Fruit fly (Drosophila melanogaster) whole organism, embryonic: ENCODE results near the gene CG43127.

Source experiments
- ATbp ChIP-seq: fragments of 200-800 bp; sonication (Bioruptor generic); optimal IDR thresholded peaks from 2 replicates; lab custom pipeline; 2017; ENCODE audit warnings: missing biosample characterization, mild to moderate bottlenecking, missing genetic modification characterization, missing genetic modification reagents
- Atf-2 ChIP-seq: fragments of 200-800 bp; sonication (Bioruptor generic); optimal IDR thresholded peaks from 2 replicates; lab custom pipeline; 2016; ENCODE audit warnings: missing biosample characterization, missing genetic modification characterization
- Bgb ChIP-seq: fragments of 200-800 bp; sonication (Bioruptor generic); IDR thresholded peaks from 2 replicates; pipeline ENCODE4 v1.3.6; 2022; ENCODE audit warnings: missing biosample characterization, missing genetic modification characterization; ENCODE audit not compliant: partially characterized antibody
- C15 ChIP-seq: fragments of 200-800 bp; sonication (Bioruptor generic); IDR thresholded peaks from 3 replicates; pipeline ENCODE4 v1.3.6; 2022; ENCODE audit warnings: missing biosample characterization, missing genetic modification characterization
- CG10462 ChIP-seq: fragments of 200-800 bp; sonication (Bioruptor generic); optimal IDR thresholded peaks from 2 replicates; lab custom pipeline; 2016; ENCODE audit warnings: missing biosample characterization, missing genetic modification characterization
- CG10959 ChIP-seq: fragments of 200-800 bp; sonication (Bioruptor generic); IDR thresholded peaks from 2 replicates; pipeline ENCODE4 v1.3.6; 2022; ENCODE audit warnings: missing biosample characterization, missing genetic modification characterization
- CG12219 ChIP-seq: fragments of 200-800 bp; sonication (Bioruptor generic); optimal IDR thresholded peaks from 3 replicates; lab custom pipeline; 2018; ENCODE audit warnings: missing biosample characterization, mild to moderate bottlenecking, missing genetic modification characterization
- CG13123 ChIP-seq: fragments of 200-800 bp; sonication (Bioruptor generic); optimal IDR thresholded peaks from 2 replicates; lab custom pipeline; 2016; ENCODE audit warnings: missing biosample characterization, missing genetic modification characterization
- CG13287 ChIP-seq: fragments of 200-800 bp; sonication (Bioruptor generic); IDR thresholded peaks from 2 replicates; pipeline ENCODE4 v1.3.6; 2022; ENCODE audit warnings: missing biosample characterization, missing genetic modification characterization; ENCODE audit not compliant: partially characterized antibody
- CG13424 ChIP-seq: fragments of 200-800 bp; sonication (Bioruptor generic); optimal IDR thresholded peaks from 2 replicates; lab custom pipeline; 2019; ENCODE audit warnings: missing biosample characterization, mild to moderate bottlenecking, missing genetic modification characterization, moderate library complexity
- CG13624 ChIP-seq: fragments of 200-800 bp; sonication (Bioruptor generic); optimal IDR thresholded peaks from 2 replicates; lab custom pipeline; 2016; ENCODE audit warnings: missing biosample characterization, missing genetic modification characterization
- CG13894 ChIP-seq: fragments of 200-800 bp; sonication (Bioruptor generic); optimal IDR thresholded peaks from 3 replicates; lab custom pipeline; 2018; ENCODE audit warnings: missing biosample characterization, mild to moderate bottlenecking, missing genetic modification characterization, moderate library complexity
- CG1529 ChIP-seq: fragments of 200-800 bp; sonication (Bioruptor generic); optimal IDR thresholded peaks from 3 replicates; lab custom pipeline; 2018; ENCODE audit warnings: missing biosample characterization, missing genetic modification characterization
- CG1602 ChIP-seq: fragments of 200-800 bp; sonication (Bioruptor generic); optimal IDR thresholded peaks from 3 replicates; lab custom pipeline; 2016; ENCODE audit warnings: missing biosample characterization, missing genetic modification characterization
- CG17802 ChIP-seq: fragments of 200-800 bp; sonication (Bioruptor generic); optimal IDR thresholded peaks from 2 replicates; lab custom pipeline; 2018; ENCODE audit warnings: missing biosample characterization, mild to moderate bottlenecking, missing genetic modification characterization, moderate library complexity
- CG17829 ChIP-seq: fragments of 200-800 bp; optimal IDR thresholded peaks from 2 replicates; lab custom pipeline; 2019; ENCODE audit warnings: missing biosample characterization, mild to moderate bottlenecking, missing genetic modification characterization, moderate library complexity
- CG18476 ChIP-seq: fragments of 200-800 bp; sonication (Bioruptor generic); optimal IDR thresholded peaks from 2 replicates; lab custom pipeline; 2016; ENCODE audit warnings: missing biosample characterization, mild to moderate bottlenecking, missing genetic modification characterization
- CG32532 ChIP-seq: fragments of 200-800 bp; sonication (Bioruptor generic); IDR thresholded peaks from 2 replicates; pipeline ENCODE4 v1.3.6; 2022; ENCODE audit warnings: missing biosample characterization, missing genetic modification characterization
- CG7357 ChIP-seq: fragments of 200-800 bp; sonication (Bioruptor generic); IDR thresholded peaks from 3 replicates; pipeline ENCODE4 v1.3.6; 2022; ENCODE audit warnings: missing biosample characterization, missing genetic modification characterization
- CG9215 ChIP-seq: fragments of 200-800 bp; sonication (Bioruptor generic); IDR thresholded peaks from 2 replicates; pipeline ENCODE4 v1.3.6; 2022; ENCODE audit warnings: missing biosample characterization, missing genetic modification characterization
- CG9932 ChIP-seq: fragments of 200-800 bp; sonication (Bioruptor generic); IDR thresholded peaks from 2 replicates; pipeline ENCODE4 v1.3.6; 2022; ENCODE audit warnings: missing biosample characterization, missing genetic modification characterization
- CrebB ChIP-seq: fragments of 200-800 bp; sonication (Bioruptor generic); optimal IDR thresholded peaks from 3 replicates; lab custom pipeline; 2018; ENCODE audit warnings: missing biosample characterization, mild to moderate bottlenecking, missing genetic modification characterization
- D19A ChIP-seq: fragments of 200-800 bp; optimal IDR thresholded peaks from 3 replicates; lab custom pipeline; 2019; ENCODE audit warnings: missing biosample characterization, mild to moderate bottlenecking, missing genetic modification characterization, moderate library complexity
- Dref ChIP-seq: fragments of 200-800 bp; sonication (Bioruptor generic); IDR thresholded peaks from 2 replicates; pipeline ENCODE4 v1.3.6; 2022; ENCODE audit warnings: missing biosample characterization, missing genetic modification characterization
- Ets97D ChIP-seq: fragments of 200-800 bp; sonication (Bioruptor generic); optimal IDR thresholded peaks from 3 replicates; lab custom pipeline; 2016; ENCODE audit warnings: missing biosample characterization, missing genetic modification characterization
- Hey ChIP-seq: fragments of 200-800 bp; sonication (Bioruptor generic); optimal IDR thresholded peaks from 3 replicates; lab custom pipeline; 2018; ENCODE audit warnings: missing biosample characterization, mild to moderate bottlenecking, missing genetic modification characterization
- Hr3 ChIP-seq: fragments of 200-800 bp; sonication (Bioruptor generic); optimal IDR thresholded peaks from 3 replicates; lab custom pipeline; 2016; ENCODE audit warnings: missing biosample characterization, missing genetic modification characterization
- Lhr ChIP-seq: fragments of 200-800 bp; sonication (Bioruptor generic); optimal IDR thresholded peaks from 3 replicates; lab custom pipeline; 2017; ENCODE audit warnings: mild to moderate bottlenecking, missing biosample characterization, missing genetic modification reagents, missing genetic modification characterization
- Neu2 ChIP-seq: fragments of 200-800 bp; sonication (Bioruptor generic); optimal IDR thresholded peaks from 3 replicates; lab custom pipeline; 2016; ENCODE audit warnings: missing biosample characterization, missing genetic modification characterization, borderline replicate concordance
- Oli ChIP-seq: fragments of 200-800 bp; sonication (Bioruptor generic); optimal IDR thresholded peaks from 2 replicates; lab custom pipeline; 2018; ENCODE audit warnings: missing biosample characterization, mild to moderate bottlenecking, missing genetic modification characterization, moderate library complexity
- ara ChIP-seq: fragments of 200-800 bp; sonication (Bioruptor generic); IDR thresholded peaks from 2 replicates; pipeline ENCODE4 v1.3.6; 2022; ENCODE audit warnings: missing biosample characterization, missing genetic modification characterization
- bsh ChIP-seq, 2 experiments: fragments of 200-800 bp; sonication (Bioruptor generic); optimal IDR thresholded peaks; 2 replicates each; lab custom pipeline; 2017 to 2018; ENCODE audit warnings: mild to moderate bottlenecking in 2 of 2, missing biosample characterization in 2 of 2, missing genetic modification characterization in 2 of 2, moderate library complexity in 1 of 2
- chinmo ChIP-seq: fragments of 200-800 bp; sonication (Bioruptor generic); IDR thresholded peaks from 4 replicates; pipeline ENCODE4 v1.3.6; 2022; ENCODE audit warnings: missing biosample characterization, missing genetic modification characterization; ENCODE audit not compliant: partially characterized antibody
- chm ChIP-seq: fragments of 200-800 bp; sonication (Bioruptor generic); IDR thresholded peaks from 2 replicates; pipeline ENCODE4 v1.3.6; 2022; ENCODE audit warnings: missing biosample characterization, missing genetic modification characterization
- da ChIP-seq: fragments of 200-800 bp; sonication (Bioruptor generic); optimal IDR thresholded peaks from 2 replicates; lab custom pipeline; 2016; ENCODE audit warnings: missing biosample characterization, missing genetic modification characterization
- dati ChIP-seq: fragments of 200-800 bp; sonication (Bioruptor generic); IDR thresholded peaks from 2 replicates; pipeline ENCODE4 v1.3.6; 2022; ENCODE audit warnings: missing biosample characterization, missing genetic modification characterization
- en ChIP-seq: fragments of 200-800 bp; sonication (Bioruptor generic); optimal IDR thresholded peaks from 2 replicates; lab custom pipeline; 2016; ENCODE audit warnings: missing biosample characterization, missing genetic modification characterization
- esg ChIP-seq: fragments of 200-800 bp; sonication (Bioruptor generic); conservative IDR thresholded peaks from 2 replicates; pipeline ENCODE4 v1.3.6; 2022; ENCODE audit warnings: missing biosample characterization, missing genetic modification characterization
- ftz-f1 ChIP-seq: fragments of 200-800 bp; sonication (Bioruptor generic); optimal IDR thresholded peaks from 2 replicates; lab custom pipeline; 2016; ENCODE audit warnings: missing biosample characterization, missing genetic modification characterization
- fu2 ChIP-seq: fragments of 200-800 bp; sonication (Bioruptor generic); optimal IDR thresholded peaks from 2 replicates; lab custom pipeline; 2016; ENCODE audit warnings: missing biosample characterization, missing genetic modification characterization
- her ChIP-seq: fragments of 200-800 bp; sonication (Bioruptor generic); optimal IDR thresholded peaks from 2 replicates; lab custom pipeline; 2016; ENCODE audit warnings: missing biosample characterization, missing genetic modification characterization
- hth ChIP-seq: fragments of >200 bp; optimal IDR thresholded peaks from 2 replicates; lab custom pipeline; 2017; ENCODE audit warnings: inconsistent platforms
- lilli ChIP-seq: fragments of 200-800 bp; sonication (Bioruptor generic); optimal IDR thresholded peaks from 3 replicates; lab custom pipeline; 2016; ENCODE audit warnings: missing biosample characterization, missing genetic modification characterization
- lola ChIP-seq, 3 experiments: fragments of >200 bp in 2 of 3; fragments of 200-800 bp in 1 of 3; sonication (Bioruptor generic) in 1 of 3; optimal IDR thresholded peaks; 2 replicates each; lab custom pipeline; 2017 to 2019; ENCODE audit warnings: missing biosample characterization in 3 of 3, missing genetic modification characterization in 3 of 3, mild to moderate bottlenecking in 1 of 3, moderate library complexity in 1 of 3
- mld ChIP-seq: fragments of 200-800 bp; sonication (Bioruptor generic); IDR thresholded peaks from 3 replicates; pipeline ENCODE4 v1.3.6; 2022; ENCODE audit warnings: missing biosample characterization, missing genetic modification characterization; ENCODE audit not compliant: partially characterized antibody
- schlank ChIP-seq: fragments of 200-800 bp; sonication (Bioruptor generic); optimal IDR thresholded peaks from 2 replicates; lab custom pipeline; 2018; ENCODE audit warnings: missing biosample characterization, mild to moderate bottlenecking, missing genetic modification characterization
- scrt ChIP-seq: fragments of 200-800 bp; sonication (Bioruptor generic); optimal IDR thresholded peaks from 2 replicates; lab custom pipeline; 2018; ENCODE audit warnings: missing biosample characterization, mild to moderate bottlenecking, missing genetic modification characterization, moderate library complexity
- sim ChIP-seq: fragments of 200-800 bp; sonication (Bioruptor generic); IDR thresholded peaks from 2 replicates; pipeline ENCODE4 v1.3.6; 2022; ENCODE audit warnings: missing biosample characterization, missing genetic modification characterization
- vfl ChIP-seq: fragments of 200-800 bp; sonication (Bioruptor generic); optimal IDR thresholded peaks from 2 replicates; lab custom pipeline; 2016; ENCODE audit warnings: missing biosample characterization, missing genetic modification characterization
- yki ChIP-seq: fragments of >200 bp; optimal IDR thresholded peaks from 3 replicates; lab custom pipeline; 2018
- zen2 ChIP-seq: fragments of 200-800 bp; sonication (Bioruptor generic); IDR thresholded peaks from 3 replicates; pipeline ENCODE4 v1.3.6; 2022; ENCODE audit warnings: missing biosample characterization, missing genetic modification characterization; ENCODE audit not compliant: partially characterized antibody

The CG43127 gene

dm6 chr3L:10637819-10638218 is 12.4 kb upstream of the CG43127 start, which contains the start of gene Cnep1r2 (continued):
- TF ChIP-seq Hey (tag; lab: Kevin White, UChicago) (peak; percentile 68), lola (GFP tag; optimal IDR thresholded peaks at IDR 0.05; lab: Kevin White, UChicago) (peak in 1 of 3 experiments; percentile 97), CG13624 (GFP tag; lab: Kevin White, UChicago) (peak; percentile 63), Atf-2 (peak; percentile 59), CrebB (tag; lab: Kevin White, UChicago) (peak; percentile 89), hth (lab: Kevin White, UChicago) (no peak), Bgb (no peak), CG1602 (GFP tag; lab: Kevin White, UChicago) (peak; percentile 96), CG13123 (GFP tag; lab: Kevin White, UChicago) (peak; percentile 91), sim (GFP tag; lab: Robert Waterston, UW) (peak; percentile 88), Hr3 (GFP tag; lab: Kevin White, UChicago) (peak; percentile 98), Ets97D (GFP tag; lab: Kevin White, UChicago) (peak; percentile 44), fu2 (GFP tag; lab: Kevin White, UChicago) (peak; percentile 58), CG32532 (peak; percentile 96), CG7357 (peak; percentile 89), bsh (GFP tag; optimal IDR thresholded peaks at IDR 0.05; lab: Kevin White, UChicago) (peak; percentile 83 to 97), CG9215 (peak; percentile 95), Dref (GFP tag; lab: Robert Waterston, UW) (no peak), CG12219 (peak; percentile 82), da (GFP tag; lab: Kevin White, UChicago) (no peak), Oli (tag; lab: Kevin White, UChicago) (peak; percentile 97), Neu2 (GFP tag; lab: Kevin White, UChicago) (no peak), schlank (peak; percentile 83), her (GFP tag; lab: Kevin White, UChicago) (peak; percentile 3), C15 (peak; percentile 66; the same call in 2 of the 3 replicates), D19A (tag; lab: Kevin White, UChicago) (peak; percentile 93), CG9932 (GFP tag; lab: Robert Waterston, UW) (peak; percentile 97), CG17829 (tag; lab: Kevin White, UChicago) (peak; percentile 98), yki (no peak), esg (GFP tag; lab: Robert Waterston, UW) (peak; percentile 96), CG13424 (tag; lab: Kevin White, UChicago) (peak; percentile 98), Lhr (GFP tag; lab: Kevin White, UChicago) (peak; percentile 69), ara (GFP tag; lab: Robert Waterston, UW) (peak; percentile 90), dati (peak; percentile 69; the same call in 1 of the 2 replicates), ATbp (GFP tag; lab: Kevin White, UChicago) (peak; percentile 92), en (GFP tag; lab: Kevin White, UChicago) (no peak), CG10462 (peak; percentile 80), mld (GFP tag; lab: Robert Waterston, UW) (no peak), CG10959 (GFP tag; lab: Robert Waterston, UW) (peak; percentile 90), CG13894 (tag; lab: Kevin White, UChicago) (peak; percentile 96), CG13287 (GFP tag; lab: Robert Waterston, UW) (peak; percentile 27; the same call in 1 of the 2 replicates), ftz-f1 (GFP tag; lab: Kevin White, UChicago) (no peak), CG1529 (GFP tag; lab: Kevin White, UChicago) (peak; percentile 85), zen2 (GFP tag; lab: Robert Waterston, UW) (no peak), CG18476 (GFP tag; lab: Kevin White, UChicago) (peak; percentile 84), chinmo (no peak), lilli (peak; percentile 86), vfl (GFP tag; lab: Kevin White, UChicago) (peak; percentile 60), chm (GFP tag; lab: Robert Waterston, UW) (peak; percentile 73), CG17802 (tag; lab: Kevin White, UChicago) (peak; percentile 74), scrt (GFP tag; lab: Kevin White, UChicago) (peak; percentile 89)
